Worm (Caenorhabditis elegans): ENCODE results near the gene C14A4.7.

The C14A4.7 gene

ce11 chrII:10558962-10559415 is 37.4 kb downstream of the C14A4.7 start (continued):
- TF ChIP-seq fos-1 (tag; optimal IDR thresholded peaks at IDR 0.05) (no peak), mdl-1 (tag; optimal IDR thresholded peaks at IDR 0.05) (peak; percentile 39), mml-1 (tag; optimal IDR thresholded peaks at IDR 0.05) (no peak)

- TF ChIP-seq unc-39 (tag; optimal IDR thresholded peaks at IDR 0.05): no peak
- TF ChIP-seq skn-1 (tag; optimal IDR thresholded peaks at IDR 0.05): no peak
- no peak for TF ChIP-seq aly-2 (tag; optimal IDR thresholded peaks at IDR 0.05)
- no peak for TF ChIP-seq ceh-9 (tag; optimal IDR thresholded peaks at IDR 0.05)
- no peak for TF ChIP-seq pqm-1 (tag; optimal IDR thresholded peaks at IDR 0.05)
- peak; percentile 39 for TF ChIP-seq ama-1 (optimal IDR thresholded peaks at IDR 0.05)
- TF ChIP-seq lin-15B (tag; optimal IDR thresholded peaks at IDR 0.05): no peak
- TF ChIP-seq jun-1 (tag; optimal IDR thresholded peaks at IDR 0.05): no peak
- no peak for TF ChIP-seq elt-1 (tag; optimal IDR thresholded peaks at IDR 0.05)
- TF ChIP-seq eor-1 (tag; optimal IDR thresholded peaks at IDR 0.05): no peak
- TF ChIP-seq mdl-1 (tag; optimal IDR thresholded peaks at IDR 0.05): no peak
- no peak for TF ChIP-seq ceh-16 (tag; optimal IDR thresholded peaks at IDR 0.05)
- TF ChIP-seq nhr-11 (tag; optimal IDR thresholded peaks at IDR 0.05): peak; percentile 21
- no peak for TF ChIP-seq ztf-4 (tag; optimal IDR thresholded peaks at IDR 0.05)
- peak; percentile 18 for TF ChIP-seq lin-39 (tag; optimal IDR thresholded peaks at IDR 0.05)
- no peak for TF ChIP-seq snpc-4 (tag; optimal IDR thresholded peaks at IDR 0.05)
Observed at ce11 chrII:10558345-10558744, 38.0 kb downstream of the C14A4.7 start.

DNA sequence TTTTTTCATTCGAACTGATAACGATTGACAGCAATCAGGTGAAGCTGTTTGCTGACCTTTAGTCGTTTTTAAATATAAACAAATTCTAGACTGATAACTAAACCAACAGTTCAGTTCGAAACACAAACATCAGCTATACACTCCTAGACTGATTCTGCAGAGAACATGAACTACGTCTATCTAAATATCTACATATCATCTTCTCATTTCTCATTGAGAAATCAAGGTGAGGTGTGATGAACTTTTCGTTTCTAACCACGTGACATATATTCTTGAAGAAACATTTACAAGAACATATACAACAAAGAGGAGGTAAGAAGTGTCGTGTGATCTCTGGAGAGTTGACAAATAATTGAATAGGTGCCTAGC is 39.2 kb downstream of the C14A4.7 start:
- TF ChIP-seq ceh-28 (tag; optimal IDR thresholded peaks at IDR 0.05): no peak
- no peak for TF ChIP-seq nhr-67 (tag; optimal IDR thresholded peaks at IDR 0.05)
- peak; percentile 54 for TF ChIP-seq ztf-4 (tag; optimal IDR thresholded peaks at IDR 0.05)
- TF ChIP-seq ceh-82 (tag; optimal IDR thresholded peaks at IDR 0.05): no peak
- peak; percentile 54 for TF ChIP-seq nhr-23 (tag; optimal IDR thresholded peaks at IDR 0.05)
- TF ChIP-seq nhr-43 (tag; optimal IDR thresholded peaks at IDR 0.05; ENCODE audit: poor library complexity, severe bottlenecking): peak; percentile 89
- no peak for TF ChIP-seq eor-1 (tag; optimal IDR thresholded peaks at IDR 0.05)
- peak; percentile 30 for TF ChIP-seq lsy-12 (tag; optimal IDR thresholded peaks at IDR 0.05)
- peak; percentile 85 for TF ChIP-seq elt-2 (tag; optimal IDR thresholded peaks at IDR 0.05)
- no peak for TF ChIP-seq nhr-237 (tag; optimal IDR thresholded peaks at IDR 0.05)
- TF ChIP-seq mdl-1 (tag; optimal IDR thresholded peaks at IDR 0.05): no peak
- TF ChIP-seq nhr-25 (tag; optimal IDR thresholded peaks at IDR 0.05): peak; percentile 93
- TF ChIP-seq elt-1 (tag; optimal IDR thresholded peaks at IDR 0.05): peak; percentile 17
- TF ChIP-seq pqm-1 (tag; optimal IDR thresholded peaks at IDR 0.05): peak; percentile 51
- peak; percentile 43 for TF ChIP-seq jun-1 (tag; optimal IDR thresholded peaks at IDR 0.05)
- peak in 1 of 3 experiments; percentile 49 for TF ChIP-seq elt-3 (tag; optimal IDR thresholded peaks at IDR 0.05)
- peak; percentile 61 for TF ChIP-seq pha-4 (tag; optimal IDR thresholded peaks at IDR 0.05)
- no peak for TF ChIP-seq nhr-11 (tag; optimal IDR thresholded peaks at IDR 0.05)

ce11 chrII:10556550-10557205 is 39.7 kb downstream of the C14A4.7 start:
- TF ChIP-seq zag-1 (tag; optimal IDR thresholded peaks at IDR 0.05) (no peak), nfya-1 (tag; optimal IDR thresholded peaks at IDR 0.05; ENCODE audit: insufficient read depth) (peak; percentile 34), pha-4 (tag; optimal IDR thresholded peaks at IDR 0.05) (peak; percentile 69), ama-1 (optimal IDR thresholded peaks at IDR 0.05) (peak; percentile 90), pqm-1 (tag; optimal IDR thresholded peaks at IDR 0.05) (peak; percentile 2), mdl-1 (tag; optimal IDR thresholded peaks at IDR 0.05) (no peak)

DNA sequence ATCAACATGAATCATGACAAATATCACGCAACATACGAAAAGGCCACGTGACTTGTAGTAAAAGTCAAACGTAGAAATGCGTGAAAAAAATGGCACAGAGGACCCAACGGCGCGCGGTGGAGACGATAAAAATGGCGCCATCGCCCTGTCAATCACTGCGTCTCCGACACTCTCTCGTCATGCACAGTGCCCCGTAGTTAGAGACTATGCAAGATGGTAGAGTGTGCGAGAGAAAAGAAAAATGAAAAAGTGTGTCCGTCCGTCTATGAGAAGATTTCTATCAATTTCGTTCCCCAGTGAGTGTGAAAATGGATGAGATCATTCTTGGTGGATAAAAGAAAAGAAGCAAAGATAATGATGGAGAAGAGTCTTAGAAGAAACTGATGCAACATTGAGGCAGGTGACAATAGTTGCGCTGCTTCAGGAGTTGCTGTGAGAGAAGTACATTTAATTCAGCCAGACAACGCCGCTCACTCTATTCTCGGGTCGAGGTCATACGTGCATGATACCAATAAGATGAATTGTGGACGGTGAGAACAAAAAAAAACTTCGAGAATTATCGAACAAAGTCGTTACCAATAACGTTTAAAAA is 40.8 kb downstream of the C14A4.7 start:
- peak in 1 of 3 experiments; percentile 47 for TF ChIP-seq elt-3 (tag; optimal IDR thresholded peaks at IDR 0.05)
- no peak for TF ChIP-seq nhr-67 (tag; optimal IDR thresholded peaks at IDR 0.05)
- peak; percentile 52 for TF ChIP-seq ama-1 (optimal IDR thresholded peaks at IDR 0.05)
- peak; percentile 55 for TF ChIP-seq pha-4 (tag; optimal IDR thresholded peaks at IDR 0.05)
- no peak for TF ChIP-seq egl-27 (tag; optimal IDR thresholded peaks at IDR 0.05)
- TF ChIP-seq ceh-9 (tag; optimal IDR thresholded peaks at IDR 0.05): no peak
- no peak for TF ChIP-seq ZK546.5 (tag; optimal IDR thresholded peaks at IDR 0.05)
- peak; percentile 34 for TF ChIP-seq fos-1 (tag; optimal IDR thresholded peaks at IDR 0.05)
- TF ChIP-seq unc-39 (tag; optimal IDR thresholded peaks at IDR 0.05): no peak
- TF ChIP-seq fkh-10 (GFP tag; optimal IDR thresholded peaks at IDR 0.05): no peak
- TF ChIP-seq snpc-4 (tag; optimal IDR thresholded peaks at IDR 0.05): peak; percentile 12
- TF ChIP-seq lsy-12 (tag; optimal IDR thresholded peaks at IDR 0.05): no peak
- peak; percentile 47 for TF ChIP-seq nhr-11 (tag; optimal IDR thresholded peaks at IDR 0.05)
- TF ChIP-seq fkh-2 (tag; optimal IDR thresholded peaks at IDR 0.05): no peak
- TF ChIP-seq ceh-28 (tag; optimal IDR thresholded peaks at IDR 0.05): no peak
- no peak for TF ChIP-seq sea-2 (GFP tag; optimal IDR thresholded peaks at IDR 0.05)
- TF ChIP-seq nhr-76 (tag; optimal IDR thresholded peaks at IDR 0.05): no peak
- peak; percentile 28 for TF ChIP-seq hmg-11 (tag; optimal IDR thresholded peaks at IDR 0.05)
- TF ChIP-seq nhr-43 (tag; optimal IDR thresholded peaks at IDR 0.05; ENCODE audit: poor library complexity, severe bottlenecking): peak; percentile 38
- no peak for TF ChIP-seq egl-5 (tag; optimal IDR thresholded peaks at IDR 0.05)
- TF ChIP-seq daf-12 (tag; optimal IDR thresholded peaks at IDR 0.05): no peak
- no peak for TF ChIP-seq eor-1 (tag; optimal IDR thresholded peaks at IDR 0.05)
- TF ChIP-seq ztf-11 (tag; optimal IDR thresholded peaks at IDR 0.05): no peak
- peak; percentile 25 for TF ChIP-seq lin-15B (tag; optimal IDR thresholded peaks at IDR 0.05)
- TF ChIP-seq nhr-237 (tag; optimal IDR thresholded peaks at IDR 0.05): no peak
- TF ChIP-seq ceh-16 (tag; optimal IDR thresholded peaks at IDR 0.05): no peak
- no peak for TF ChIP-seq mml-1 (tag; optimal IDR thresholded peaks at IDR 0.05)
